Fruit fly (Drosophila melanogaster): ENCODE results near the gene squ.

Gene squ

DNA sequence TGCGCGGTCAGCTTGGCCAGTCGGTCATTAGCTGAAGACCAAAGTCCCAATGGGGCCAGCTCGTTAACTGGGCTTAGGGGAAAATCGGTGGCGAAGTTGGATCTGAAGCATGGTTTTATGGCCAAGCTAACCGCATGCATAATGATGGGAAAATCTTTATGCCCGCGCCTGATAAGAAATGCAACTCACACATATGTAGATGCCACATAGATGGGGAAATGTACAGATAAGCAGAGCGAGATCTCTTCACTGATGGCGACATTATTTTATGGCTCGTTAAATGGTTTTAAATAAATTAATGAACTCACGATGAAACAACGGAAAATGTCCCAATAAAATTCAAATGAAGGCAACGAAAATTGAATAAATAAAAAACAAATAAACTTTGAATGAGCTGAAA lies 32.0 kb downstream of the squ start:
- TF ChIP-seq CG17801 (GFP tag; optimal IDR thresholded peaks at IDR 0.05; ENCODE audit: partially characterized antibody): no peak

DNA sequence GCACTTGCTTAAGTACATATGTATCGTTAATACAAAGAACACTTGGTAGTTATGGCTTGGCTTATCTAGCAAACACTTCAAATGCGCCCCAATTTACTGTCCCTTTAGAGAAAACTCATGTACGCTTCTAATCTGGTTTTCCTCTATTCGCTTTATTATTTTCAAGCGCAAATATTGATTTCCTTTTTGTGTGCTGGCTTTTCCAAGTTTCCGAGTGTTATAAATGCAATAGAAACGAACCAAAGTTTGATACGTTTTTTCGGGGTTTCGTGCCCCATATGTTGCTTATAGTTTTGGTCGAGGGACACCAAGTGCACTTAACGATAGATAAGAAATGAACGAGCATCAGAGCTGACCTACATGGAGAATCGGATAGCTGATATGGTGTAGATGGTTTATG lies 34.1 kb downstream of the squ start:
- TF ChIP-seq CG17801 (GFP tag; optimal IDR thresholded peaks at IDR 0.05; ENCODE audit: partially characterized antibody): no peak

dm6 chr2L:16715133-16715833 lies 35.4 kb downstream of the squ start:
- TF ChIP-seq CG17801 (GFP tag; optimal IDR thresholded peaks at IDR 0.05; ENCODE audit: partially characterized antibody): no peak

DNA sequence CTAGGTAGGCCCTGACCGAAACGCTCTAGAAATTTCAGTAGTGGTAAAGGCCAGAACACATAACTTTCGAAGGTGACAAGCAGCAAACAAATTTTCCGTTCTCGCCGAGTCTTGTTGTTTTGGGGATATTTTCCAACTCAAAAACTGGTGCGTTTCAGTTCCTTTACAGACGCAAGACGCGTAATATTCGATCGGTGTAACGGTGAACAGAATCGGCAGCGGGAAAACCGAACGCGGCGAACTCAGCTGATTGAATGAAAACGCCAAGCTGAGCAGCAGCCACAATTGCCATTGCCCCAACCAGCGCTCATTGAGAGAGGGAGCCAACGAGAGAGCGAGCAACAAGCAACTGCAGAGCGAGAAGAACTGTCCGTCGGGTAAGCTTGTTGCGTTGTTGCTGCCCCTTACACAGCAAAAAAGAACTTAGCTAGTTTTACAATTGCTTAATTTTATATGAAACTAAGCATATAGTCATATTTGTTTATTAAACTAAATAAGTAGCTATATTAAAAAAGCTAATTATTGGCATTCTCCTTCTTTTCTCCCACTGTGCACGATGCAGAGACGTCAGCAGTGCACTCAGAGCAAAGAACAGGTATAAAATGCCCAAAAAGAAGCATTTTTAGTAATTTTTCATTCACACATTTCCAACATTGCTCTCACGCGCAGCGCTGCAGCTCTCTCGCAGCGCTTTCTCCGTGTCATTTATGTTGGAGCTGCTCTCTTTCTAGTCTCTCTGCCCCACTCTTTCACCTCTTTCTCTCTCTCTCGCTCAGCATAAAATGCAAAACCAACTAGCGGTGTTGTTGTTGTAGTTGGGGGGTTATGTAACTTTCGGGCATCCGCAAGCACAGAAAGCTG lies 36.2 kb downstream of the squ start, which contains the start of the genes Cyt-c-d and CG31808:
TSS of gene Cyt-c-d (plus strand) at position 51 of the 861 bp plus-strand sequence.
TSS of gene CG31808 (minus strand) at position 355 of the 861 bp plus-strand sequence.
- peak; percentile 90 for TF ChIP-seq CG17801 (GFP tag; optimal IDR thresholded peaks at IDR 0.05; ENCODE audit: partially characterized antibody)

dm6 chr2L:16716771-16717170 lies 36.9 kb downstream of the squ start:
- no peak for TF ChIP-seq CG17801 (GFP tag; optimal IDR thresholded peaks at IDR 0.05; ENCODE audit: partially characterized antibody)

- no peak for TF ChIP-seq CG17801 (GFP tag; optimal IDR thresholded peaks at IDR 0.05; ENCODE audit: partially characterized antibody)
These were observed 38.8 kb downstream of the squ start for dm6 chr2L:16718446-16719173.

DNA sequence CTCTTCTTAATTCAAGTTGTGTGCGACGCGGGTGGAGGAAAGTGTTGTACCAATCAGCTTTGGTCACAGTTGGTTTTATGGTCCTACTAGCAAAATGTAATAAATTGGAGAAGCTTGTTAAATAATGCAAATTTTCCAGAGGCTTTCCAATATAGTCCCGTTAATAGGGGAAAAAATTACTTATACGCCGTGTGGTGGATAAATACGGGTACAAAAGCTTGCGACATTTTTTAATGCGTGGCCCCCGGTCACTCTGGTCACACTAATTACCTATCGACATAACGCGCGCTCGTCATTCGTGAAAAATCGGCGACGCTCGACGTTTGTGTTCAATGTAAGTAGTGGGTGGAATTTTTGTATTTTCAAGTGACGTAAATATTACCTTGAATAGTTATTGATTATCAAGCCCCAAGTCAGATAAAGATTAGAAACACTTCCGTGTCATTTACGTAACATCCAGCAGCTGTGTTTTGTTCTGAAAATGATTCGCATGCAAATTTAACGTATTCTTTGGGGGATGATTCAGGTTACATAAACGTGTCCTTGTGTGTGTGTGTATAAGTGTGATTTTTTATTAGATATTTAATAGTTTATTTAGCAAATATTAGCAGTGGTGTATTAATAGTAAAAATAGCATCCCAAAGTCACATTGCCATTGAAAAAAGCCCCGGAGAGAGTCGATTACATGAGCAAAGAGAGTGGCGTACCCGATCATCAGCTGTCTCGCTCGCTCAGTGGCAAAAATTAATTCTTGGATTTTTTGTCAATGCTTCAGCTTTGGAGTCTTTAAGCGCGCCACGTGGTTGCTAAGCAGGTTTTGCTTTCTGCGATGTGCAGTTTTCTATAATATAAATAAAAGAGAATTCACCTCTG lies 40.0 kb downstream of the squ start, which contains the start of gene Cyt-c-p:
TSS of gene Cyt-c-p (plus strand) at position 290 of the 873 bp plus-strand sequence.
- peak; percentile 19 for TF ChIP-seq CG17801 (GFP tag; optimal IDR thresholded peaks at IDR 0.05; ENCODE audit: partially characterized antibody)

DNA sequence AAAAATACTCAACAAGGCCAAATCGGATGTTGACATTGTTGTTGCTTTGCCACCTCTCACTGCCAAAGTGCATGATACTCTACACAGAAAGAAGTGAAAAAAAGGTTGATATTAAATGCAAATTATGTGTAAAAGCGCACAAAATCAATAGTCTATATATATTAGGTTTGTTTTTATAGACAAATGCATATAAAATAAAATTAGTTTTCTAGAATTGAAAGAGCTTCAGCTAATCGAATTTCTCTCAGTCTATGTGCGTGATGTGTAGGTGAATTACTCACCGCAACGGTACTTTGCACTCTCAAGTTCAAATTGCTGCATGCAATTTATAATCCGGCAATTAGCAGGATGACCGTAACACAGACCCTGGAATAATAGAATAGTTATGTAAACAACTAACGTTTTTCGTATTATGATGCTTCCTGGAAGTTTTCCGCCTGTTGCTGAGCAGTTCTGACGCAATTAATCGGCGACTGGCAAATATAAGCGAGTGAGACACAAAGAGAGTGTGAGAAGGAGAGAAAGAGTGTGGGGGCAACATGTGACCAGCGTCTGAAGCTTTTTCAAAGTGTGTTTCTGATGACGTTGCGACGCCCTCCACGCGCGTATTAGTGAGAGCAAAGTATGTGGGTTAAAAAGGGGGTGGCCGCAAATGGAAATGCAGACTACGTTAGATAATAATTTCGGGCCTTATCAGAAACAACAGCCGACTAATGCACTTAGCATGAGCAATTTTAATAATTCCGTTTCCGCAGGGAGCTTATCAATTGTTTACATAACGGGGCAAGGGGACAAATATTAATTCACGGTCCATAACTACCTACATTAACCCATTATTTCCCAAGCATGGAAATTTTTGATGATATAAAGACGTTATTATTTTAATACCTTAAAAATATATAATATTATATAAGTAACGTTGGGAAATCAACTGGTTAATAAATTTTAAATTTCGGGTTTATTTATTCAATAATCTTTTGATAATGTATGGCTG lies 41.1 kb downstream of the squ start:
- TF ChIP-seq CG17801 (GFP tag; optimal IDR thresholded peaks at IDR 0.05; ENCODE audit: partially characterized antibody): peak; percentile 97

dm6 chr2L:16722596-16722995 lies 42.7 kb downstream of the squ start:
- no peak for TF ChIP-seq CG17801 (GFP tag; optimal IDR thresholded peaks at IDR 0.05; ENCODE audit: partially characterized antibody)

- peak; percentile 44 for TF ChIP-seq CG17801 (GFP tag; optimal IDR thresholded peaks at IDR 0.05; ENCODE audit: partially characterized antibody)
These were observed 47.7 kb downstream of the squ start, which contains the start of gene VhaSFD for dm6 chr2L:16727578-16728023. TSS of gene VhaSFD (minus strand) at chr2L:16727826.

- no peak for TF ChIP-seq CG17801 (GFP tag; optimal IDR thresholded peaks at IDR 0.05; ENCODE audit: partially characterized antibody)
These were observed 49.7 kb downstream of the squ start, which contains the start of gene Tsen2 for dm6 chr2L:16729556-16729955. TSS of gene Tsen2 (plus strand) at chr2L:16729777.

- no peak for TF ChIP-seq CG17801 (GFP tag; optimal IDR thresholded peaks at IDR 0.05; ENCODE audit: partially characterized antibody)
These were observed 51.1 kb downstream of the squ start, which contains the start of gene CG17996 for dm6 chr2L:16730939-16731338. TSS of gene CG17996 (minus strand) at chr2L:16731039.
